Fruit fly (Drosophila melanogaster): Measurements from ENCODE around the gene glo.

Gene glo

DNA sequence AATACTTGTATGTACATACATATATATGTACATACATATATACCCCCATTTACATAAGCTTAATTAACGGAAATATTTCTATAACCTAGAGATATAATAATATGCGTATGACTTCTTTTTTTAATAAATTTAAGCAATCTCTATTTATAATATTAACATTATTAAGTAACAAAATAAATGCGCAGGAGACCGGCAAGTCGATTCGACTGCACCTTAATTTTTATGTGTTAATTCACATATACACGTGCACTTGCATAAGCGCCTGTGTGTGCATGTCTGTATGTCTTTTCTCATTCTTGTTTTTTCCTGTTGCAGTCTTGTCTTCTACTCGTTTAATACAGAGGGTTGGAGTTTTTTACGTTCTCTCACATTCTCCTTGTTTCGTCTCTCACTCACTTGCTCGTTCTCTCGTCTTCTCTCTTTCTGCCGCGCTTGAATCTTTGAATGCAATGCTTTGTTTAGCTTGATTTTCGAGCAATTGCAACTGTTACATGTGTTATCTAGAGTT lies 39.0 kb downstream of the glo start (continued):
- TF ChIP-seq Atf3 (GFP tag; optimal IDR thresholded peaks at IDR 0.05): peak; percentile 43
- peak; percentile 80 for TF ChIP-seq HHEX (GFP tag; optimal IDR thresholded peaks at IDR 0.05)
- peak; percentile 90 for TF ChIP-seq wor (GFP tag; IDR thresholded peaks at IDR 0.05)
- peak; percentile 21 for TF ChIP-seq jumu (GFP tag; optimal IDR thresholded peaks at IDR 0.05)
- no peak for TF ChIP-seq toy (GFP tag; IDR thresholded peaks at IDR 0.05)
- TF ChIP-seq CG2129 (GFP tag; IDR thresholded peaks at IDR 0.05; ENCODE audit: partially characterized antibody): no peak
- peak; percentile 96 for TF ChIP-seq Sox102F (GFP tag; optimal IDR thresholded peaks at IDR 0.05)
- peak; percentile 94 for TF ChIP-seq ci (GFP tag; IDR thresholded peaks at IDR 0.05)
- TF ChIP-seq lov (optimal IDR thresholded peaks at IDR 0.05): no peak
- peak; percentile 94 for TF ChIP-seq lov (GFP tag; IDR thresholded peaks at IDR 0.05)
- TF ChIP-seq dmrt99B (tag; optimal IDR thresholded peaks at IDR 0.05): peak; percentile 94
- peak; percentile 91 for TF ChIP-seq grau (tag; optimal IDR thresholded peaks at IDR 0.05)
- peak; percentile 73 for TF ChIP-seq Rx (GFP tag; IDR thresholded peaks at IDR 0.05)
- no peak for TF ChIP-seq maf-S (GFP tag; optimal IDR thresholded peaks at IDR 0.05)
- TF ChIP-seq sug (tag; optimal IDR thresholded peaks at IDR 0.05): peak; percentile 52
- TF ChIP-seq wdn (GFP tag; IDR thresholded peaks at IDR 0.05): no peak
- no peak for TF ChIP-seq br (optimal IDR thresholded peaks at IDR 0.05)
- no peak for TF ChIP-seq CG10543 (GFP tag; optimal IDR thresholded peaks at IDR 0.05)
- TF ChIP-seq ewg (GFP tag; optimal IDR thresholded peaks at IDR 0.05): peak; percentile 90
- TF ChIP-seq nom (GFP tag; optimal IDR thresholded peaks at IDR 0.05): peak; percentile 86
- TF ChIP-seq Fer1 (GFP tag; optimal IDR thresholded peaks at IDR 0.05): peak; percentile 36
- TF ChIP-seq CG32767 (GFP tag; IDR thresholded peaks at IDR 0.05): peak; percentile 83
- no peak for TF ChIP-seq her (GFP tag; optimal IDR thresholded peaks at IDR 0.05)
- TF ChIP-seq stc (GFP tag; IDR thresholded peaks at IDR 0.05): peak; percentile 88
- no peak for TF ChIP-seq C15 (GFP tag; IDR thresholded peaks at IDR 0.05)
- TF ChIP-seq ERR (GFP tag; optimal IDR thresholded peaks at IDR 0.05): no peak
- no peak for TF ChIP-seq pita (GFP tag; optimal IDR thresholded peaks at IDR 0.05)
- peak; percentile 54 for TF ChIP-seq CG2116 (GFP tag; optimal IDR thresholded peaks at IDR 0.05)
- no peak for TF ChIP-seq CG1832 (GFP tag; optimal IDR thresholded peaks at IDR 0.05)
- peak; percentile 31; the same call in 1 of the 2 replicates for TF ChIP-seq CG32532 (GFP tag; IDR thresholded peaks at IDR 0.05)
- no peak for TF ChIP-seq CG8478 (optimal IDR thresholded peaks at IDR 0.05)
- TF ChIP-seq Atf-2 (GFP tag; optimal IDR thresholded peaks at IDR 0.05): peak; percentile 30
- TF ChIP-seq YL-1 (GFP tag; optimal IDR thresholded peaks at IDR 0.05): peak; percentile 49
- TF ChIP-seq salm (tag; optimal IDR thresholded peaks at IDR 0.05): peak; percentile 88
- no peak for TF ChIP-seq pfk (GFP tag; optimal IDR thresholded peaks at IDR 0.05)
- TF ChIP-seq Oaz (GFP tag; IDR thresholded peaks at IDR 0.05): peak; percentile 50
- no peak for TF ChIP-seq Lpt (GFP tag; optimal IDR thresholded peaks at IDR 0.05)
- TF ChIP-seq CG7987 (GFP tag; optimal IDR thresholded peaks at IDR 0.05): peak; percentile 68
- peak; percentile 89 for TF ChIP-seq sim (GFP tag; IDR thresholded peaks at IDR 0.05)
- TF ChIP-seq z (GFP tag; IDR thresholded peaks at IDR 0.05): peak; percentile 80; the same call in 2 of the 3 replicates
- peak; percentile 54 for TF ChIP-seq ems (GFP tag; optimal IDR thresholded peaks at IDR 0.05)
- peak; percentile 76 for TF ChIP-seq lab (GFP tag; optimal IDR thresholded peaks at IDR 0.05)
- peak; percentile 76 for TF ChIP-seq Hsf (GFP tag; optimal IDR thresholded peaks at IDR 0.05)
- peak; percentile 50 for TF ChIP-seq Nf-YC (tag; optimal IDR thresholded peaks at IDR 0.05)
- TF ChIP-seq CG31224 (GFP tag; IDR thresholded peaks at IDR 0.05): peak; percentile 22; the same call in 1 of the 2 replicates
- peak; percentile 44 for TF ChIP-seq Med (GFP tag)
- TF ChIP-seq grn (GFP tag; optimal IDR thresholded peaks at IDR 0.05): peak; percentile 38
- TF ChIP-seq CG3065 (GFP tag; optimal IDR thresholded peaks at IDR 0.05): peak; percentile 88
- TF ChIP-seq CG15011 (GFP tag; optimal IDR thresholded peaks at IDR 0.05): peak; percentile 75
- TF ChIP-seq NC2α (GFP tag; optimal IDR thresholded peaks at IDR 0.05): no peak
- TF ChIP-seq CG12659 (GFP tag; optimal IDR thresholded peaks at IDR 0.05): peak; percentile 85
- peak; percentile 36; the same call in 1 of the 2 replicates for TF ChIP-seq CG3847 (GFP tag; IDR thresholded peaks at IDR 0.05)
